Fruit fly (Drosophila melanogaster) whole organism, embryonic: ENCODE measurements around the gene MED15.
A peak's percentile ranks its signal among the peaks of the same experiment; 100 is the strongest.

Source experiments
- Asciz ChIP-seq: fragments of 200-800 bp; sonication (Bioruptor generic); optimal IDR thresholded peaks from 2 replicates; lab custom pipeline; 2017; ENCODE audit warnings: missing biosample characterization, mild to moderate bottlenecking, missing genetic modification characterization, missing genetic modification reagents
- Atf3 ChIP-seq: fragments of 200-800 bp; sonication (Bioruptor generic); optimal IDR thresholded peaks from 3 replicates; lab custom pipeline; 2016; ENCODE audit warnings: missing biosample characterization, missing genetic modification characterization
- B-H1 ChIP-seq: fragments of 200-800 bp; sonication (Bioruptor generic); IDR thresholded peaks from 3 replicates; pipeline ENCODE4 v1.3.6; 2022; ENCODE audit warnings: missing biosample characterization, missing genetic modification characterization
- CG10274 ChIP-seq: fragments of 200-800 bp; sonication (Bioruptor generic); optimal IDR thresholded peaks from 3 replicates; lab custom pipeline; 2017; ENCODE audit warnings: missing biosample characterization, mild to moderate bottlenecking, missing genetic modification characterization
- CG10366 ChIP-seq: fragments of 200-800 bp; sonication (Bioruptor generic); IDR thresholded peaks from 2 replicates; pipeline ENCODE4 v1.3.6; 2022; ENCODE audit warnings: missing biosample characterization, missing genetic modification characterization
- CG14050 ChIP-seq: fragments of 200-800 bp; sonication (Bioruptor generic); IDR thresholded peaks from 3 replicates; pipeline ENCODE4 v1.3.6; 2022; ENCODE audit warnings: missing biosample characterization, missing genetic modification characterization
- CG1602 ChIP-seq: fragments of 200-800 bp; sonication (Bioruptor generic); optimal IDR thresholded peaks from 3 replicates; lab custom pipeline; 2016; ENCODE audit warnings: missing biosample characterization, missing genetic modification characterization
- CG16815 ChIP-seq: fragments of 200-800 bp; sonication (Bioruptor generic); optimal IDR thresholded peaks from 3 replicates; lab custom pipeline; 2017; ENCODE audit warnings: missing biosample characterization, mild to moderate bottlenecking, missing genetic modification characterization
- CG17186 ChIP-seq: fragments of 200-800 bp; sonication (Bioruptor generic); optimal IDR thresholded peaks from 3 replicates; lab custom pipeline; 2017; ENCODE audit warnings: missing biosample characterization, missing genetic modification reagents, missing genetic modification characterization
- CG2116 ChIP-seq: fragments of 200-800 bp; sonication (Bioruptor generic); optimal IDR thresholded peaks from 3 replicates; lab custom pipeline; 2018; ENCODE audit warnings: missing biosample characterization, mild to moderate bottlenecking, missing genetic modification characterization
- CG2120 ChIP-seq: fragments of 200-800 bp; sonication (Bioruptor generic); optimal IDR thresholded peaks from 3 replicates; lab custom pipeline; 2016; ENCODE audit warnings: missing biosample characterization, missing genetic modification characterization
- CG30020 ChIP-seq: fragments of 200-800 bp; optimal IDR thresholded peaks from 2 replicates; lab custom pipeline; 2019; ENCODE audit warnings: missing biosample characterization, mild to moderate bottlenecking, missing genetic modification characterization, moderate library complexity
- CG30431 ChIP-seq: fragments of 200-800 bp; sonication (Bioruptor generic); optimal IDR thresholded peaks from 2 replicates; lab custom pipeline; 2017; ENCODE audit warnings: missing biosample characterization, missing genetic modification characterization
- CG3163 ChIP-seq: fragments of 200-800 bp; sonication (Bioruptor generic); optimal IDR thresholded peaks from 3 replicates; lab custom pipeline; 2016; ENCODE audit warnings: missing biosample characterization, missing genetic modification characterization
- CG32532 ChIP-seq: fragments of 200-800 bp; sonication (Bioruptor generic); IDR thresholded peaks from 2 replicates; pipeline ENCODE4 v1.3.6; 2022; ENCODE audit warnings: missing biosample characterization, missing genetic modification characterization
- CG4424 ChIP-seq: fragments of 200-800 bp; sonication (Bioruptor generic); optimal IDR thresholded peaks from 3 replicates; lab custom pipeline; 2016; ENCODE audit warnings: missing biosample characterization, missing genetic modification characterization
- CG5245 ChIP-seq: fragments of 200-800 bp; sonication (Bioruptor generic); optimal IDR thresholded peaks from 3 replicates; lab custom pipeline; 2016; ENCODE audit warnings: missing biosample characterization, missing genetic modification characterization
- CG6272 ChIP-seq: fragments of 200-800 bp; sonication (Bioruptor generic); IDR thresholded peaks from 2 replicates; pipeline ENCODE4 v1.3.6; 2022; ENCODE audit warnings: missing biosample characterization, missing genetic modification characterization
- CG8281 ChIP-seq: fragments of 200-800 bp; sonication (Bioruptor generic); optimal IDR thresholded peaks from 2 replicates; lab custom pipeline; 2018; ENCODE audit warnings: missing biosample characterization, mild to moderate bottlenecking, missing genetic modification characterization, moderate library complexity
- CG8924 ChIP-seq: fragments of 200-800 bp; optimal IDR thresholded peaks from 3 replicates; lab custom pipeline; 2019; ENCODE audit warnings: missing biosample characterization, mild to moderate bottlenecking, missing genetic modification characterization, moderate library complexity
- CG9727 ChIP-seq: fragments of 200-800 bp; sonication (Bioruptor generic); optimal IDR thresholded peaks from 3 replicates; lab custom pipeline; 2017; ENCODE audit warnings: missing biosample characterization, mild to moderate bottlenecking, missing genetic modification characterization
- CoRest ChIP-seq: fragments of 200-800 bp; sonication (Bioruptor generic); optimal IDR thresholded peaks from 3 replicates; lab custom pipeline; 2018; ENCODE audit warnings: missing biosample characterization, mild to moderate bottlenecking, missing genetic modification characterization, moderate library complexity
- Dip3 ChIP-seq: fragments of 200-800 bp; sonication (Bioruptor generic); optimal IDR thresholded peaks from 3 replicates; lab custom pipeline; 2016; ENCODE audit warnings: missing biosample characterization, missing genetic modification characterization
- Drgx ChIP-seq: fragments of 200-800 bp; sonication (Bioruptor generic); IDR thresholded peaks from 2 replicates; pipeline ENCODE4 v1.3.6; 2022; ENCODE audit warnings: missing biosample characterization, missing genetic modification characterization
- Ets97D ChIP-seq: fragments of 200-800 bp; sonication (Bioruptor generic); optimal IDR thresholded peaks from 3 replicates; lab custom pipeline; 2016; ENCODE audit warnings: missing biosample characterization, missing genetic modification characterization
- Nf-YC ChIP-seq: fragments of 200-800 bp; optimal IDR thresholded peaks from 3 replicates; lab custom pipeline; 2019; ENCODE audit warnings: missing biosample characterization, mild to moderate bottlenecking, missing genetic modification characterization, moderate library complexity
- Opbp ChIP-seq: fragments of 200-800 bp; sonication (Bioruptor generic); IDR thresholded peaks from 3 replicates; pipeline ENCODE4 v1.3.6; 2022; ENCODE audit warnings: missing biosample characterization, missing genetic modification characterization; ENCODE audit not compliant: partially characterized antibody
- Side ChIP-seq: fragments of 200-800 bp; sonication (Bioruptor generic); optimal IDR thresholded peaks from 2 replicates; lab custom pipeline; 2016; ENCODE audit warnings: missing biosample characterization, missing genetic modification characterization
- Spps ChIP-seq: fragments of 200-800 bp; sonication (Bioruptor generic); optimal IDR thresholded peaks from 2 replicates; lab custom pipeline; 2018; ENCODE audit warnings: missing biosample characterization, mild to moderate bottlenecking, missing genetic modification characterization
- Ssrp ChIP-seq: fragments of 200-800 bp; sonication (Bioruptor generic); optimal IDR thresholded peaks from 2 replicates; lab custom pipeline; 2018; ENCODE audit warnings: missing biosample characterization, mild to moderate bottlenecking, missing genetic modification characterization, moderate library complexity
- Tbp ChIP-seq: fragments of >200 bp; optimal IDR thresholded peaks from 2 replicates; lab custom pipeline; 2018; ENCODE audit warnings: missing biosample characterization, missing genetic modification characterization
- dimm ChIP-seq: fragments of 200-800 bp; sonication (Bioruptor generic); IDR thresholded peaks from 2 replicates; pipeline ENCODE4 v1.3.6; 2022; ENCODE audit warnings: missing biosample characterization, missing genetic modification characterization
- disco-r ChIP-seq: fragments of 200-800 bp; sonication (Bioruptor generic); optimal IDR thresholded peaks from 2 replicates; lab custom pipeline; 2016; ENCODE audit warnings: missing biosample characterization, missing genetic modification characterization
- dysf ChIP-seq: fragments of 200-800 bp; sonication (Bioruptor generic); IDR thresholded peaks from 3 replicates; pipeline ENCODE4 v1.3.6; 2022; ENCODE audit warnings: missing biosample characterization, missing genetic modification characterization
- en ChIP-seq: fragments of 200-800 bp; sonication (Bioruptor generic); optimal IDR thresholded peaks from 2 replicates; lab custom pipeline; 2016; ENCODE audit warnings: missing biosample characterization, missing genetic modification characterization
- hb ChIP-seq: fragments of 200-800 bp; sonication (Bioruptor generic); IDR thresholded peaks from 3 replicates; pipeline ENCODE4 v1.3.6; 2022; ENCODE audit warnings: missing biosample characterization, missing genetic modification characterization; ENCODE audit not compliant: partially characterized antibody
- her ChIP-seq: fragments of 200-800 bp; sonication (Bioruptor generic); optimal IDR thresholded peaks from 2 replicates; lab custom pipeline; 2016; ENCODE audit warnings: missing biosample characterization, missing genetic modification characterization
- jing ChIP-seq: fragments of 200-800 bp; sonication (Bioruptor generic); optimal IDR thresholded peaks from 2 replicates; lab custom pipeline; 2018; ENCODE audit warnings: missing biosample characterization, mild to moderate bottlenecking, missing genetic modification characterization
- lab ChIP-seq: fragments of 200-800 bp; sonication (Bioruptor generic); optimal IDR thresholded peaks from 3 replicates; lab custom pipeline; 2017; ENCODE audit warnings: missing biosample characterization, missing genetic modification characterization, mild to moderate bottlenecking, moderate library complexity, missing genetic modification reagents
- lola ChIP-seq, 3 experiments: fragments of >200 bp in 2 of 3; fragments of 200-800 bp in 1 of 3; sonication (Bioruptor generic) in 1 of 3; optimal IDR thresholded peaks; 2 replicates each; lab custom pipeline; 2017 to 2019; ENCODE audit warnings: missing biosample characterization in 3 of 3, missing genetic modification characterization in 3 of 3, mild to moderate bottlenecking in 1 of 3, moderate library complexity in 1 of 3
- mld ChIP-seq: fragments of 200-800 bp; sonication (Bioruptor generic); IDR thresholded peaks from 3 replicates; pipeline ENCODE4 v1.3.6; 2022; ENCODE audit warnings: missing biosample characterization, missing genetic modification characterization; ENCODE audit not compliant: partially characterized antibody
- pnt ChIP-seq: fragments of 200-800 bp; sonication (Bioruptor generic); optimal IDR thresholded peaks from 3 replicates; lab custom pipeline; 2016; ENCODE audit warnings: missing biosample characterization, missing genetic modification characterization
- sens ChIP-seq: fragments of 200-800 bp; sonication (Bioruptor generic); peaks from one replicate; lab custom pipeline; 2016; ENCODE audit warnings: missing biosample characterization, missing genetic modification characterization
- tin ChIP-seq: fragments of 200-800 bp; sonication (Bioruptor generic); optimal IDR thresholded peaks from 3 replicates; lab custom pipeline; 2016; ENCODE audit warnings: missing biosample characterization, missing genetic modification characterization
- tll ChIP-seq, 2 experiments: fragments of 200-800 bp in 1 of 2; fragments of >200 bp in 1 of 2; sonication (Bioruptor generic) in 1 of 2; optimal IDR thresholded peaks; 2 replicates each; lab custom pipeline; 2017 to 2019; ENCODE audit warnings: missing biosample characterization in 2 of 2, missing genetic modification characterization in 2 of 2, mild to moderate bottlenecking in 1 of 2, moderate library complexity in 1 of 2
- toy ChIP-seq: fragments of 200-800 bp; sonication (Bioruptor generic); IDR thresholded peaks from 2 replicates; pipeline ENCODE4 v1.3.6; 2022; ENCODE audit warnings: missing biosample characterization, missing genetic modification characterization
- tup ChIP-seq: fragments of 200-800 bp; sonication (Bioruptor generic); optimal IDR thresholded peaks from 2 replicates; lab custom pipeline; 2016; ENCODE audit warnings: missing biosample characterization, mild to moderate bottlenecking, missing genetic modification characterization, moderate library complexity
- usp ChIP-seq: fragments of >200 bp; optimal IDR thresholded peaks from 2 replicates; lab custom pipeline; 2017; ENCODE audit warnings: missing biosample characterization, missing genetic modification characterization
- vfl ChIP-seq: fragments of 200-800 bp; sonication (Bioruptor generic); optimal IDR thresholded peaks from 2 replicates; lab custom pipeline; 2016; ENCODE audit warnings: missing biosample characterization, missing genetic modification characterization
- zen2 ChIP-seq: fragments of 200-800 bp; sonication (Bioruptor generic); IDR thresholded peaks from 3 replicates; pipeline ENCODE4 v1.3.6; 2022; ENCODE audit warnings: missing biosample characterization, missing genetic modification characterization; ENCODE audit not compliant: partially characterized antibody

Gene MED15

DNA sequence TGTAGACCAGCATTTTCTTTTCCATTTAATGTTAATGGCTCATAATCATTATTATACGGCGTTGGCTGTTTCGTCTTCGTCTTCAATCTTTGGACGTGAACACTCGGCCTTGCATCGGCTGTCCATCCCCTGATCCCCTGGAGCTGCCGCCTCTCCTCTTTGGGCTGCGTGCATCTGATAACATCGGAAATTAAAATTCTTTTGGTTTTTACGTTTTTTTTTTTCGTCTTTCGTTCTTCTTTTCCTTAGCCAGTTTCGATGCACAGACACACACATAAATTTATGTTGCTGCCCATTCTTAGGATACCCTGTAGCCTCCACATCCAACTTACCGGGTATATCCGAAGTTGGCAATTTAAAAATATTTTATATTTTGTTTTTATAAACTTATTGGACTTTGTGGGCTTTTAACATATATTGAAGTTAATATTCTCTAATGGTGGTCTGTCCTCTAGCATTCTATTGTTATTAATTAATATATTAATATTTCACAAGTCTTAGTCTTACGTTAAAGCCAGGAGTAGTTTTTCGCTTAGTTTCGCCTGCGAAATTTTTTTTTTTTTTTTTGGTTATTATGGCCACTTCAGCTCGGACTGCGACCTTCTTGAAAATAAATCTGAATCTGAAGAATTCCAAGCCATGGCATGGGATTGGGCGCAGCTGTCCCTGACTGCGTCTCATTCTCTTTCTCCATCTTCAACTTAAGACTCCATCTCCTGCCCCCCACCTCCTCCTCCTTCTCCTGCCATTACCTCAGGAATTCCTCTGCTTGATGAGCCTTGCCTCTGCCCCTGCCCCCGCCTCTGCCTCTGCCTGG is 32.0 kb upstream of the MED15 start (continued):
- TF ChIP-seq usp (GFP tag; lab: Kevin White, UChicago) (no peak), CG2116 (GFP tag; lab: Kevin White, UChicago) (peak; percentile 2), pnt (GFP tag; lab: Kevin White, UChicago) (no peak), CG10274 (GFP tag; lab: Kevin White, UChicago) (no peak), CG16815 (peak; percentile 81), dimm (no peak), tll (GFP tag; optimal IDR thresholded peaks at IDR 0.05; lab: Kevin White, UChicago) (no peak), Tbp (GFP tag; lab: Kevin White, UChicago) (no peak), CG3163 (GFP tag; lab: Kevin White, UChicago) (no peak), CG30431 (peak; percentile 58), her (GFP tag; lab: Kevin White, UChicago) (no peak), lab (GFP tag; lab: Kevin White, UChicago) (no peak), Drgx (GFP tag; lab: Robert Waterston, UW) (0 out of 2 replicates have a peak, but pooled peaks have one; percentile 14), Atf3 (no peak), sens (GFP tag; lab: Kevin White, UChicago) (peak; percentile 73), toy (no peak), CG6272 (GFP tag; lab: Robert Waterston, UW) (no peak), B-H1 (GFP tag; lab: Robert Waterston, UW) (no peak), Nf-YC (tag; lab: Kevin White, UChicago) (no peak), lola (GFP tag; optimal IDR thresholded peaks at IDR 0.05; lab: Kevin White, UChicago) (peak in 1 of 3 experiments; percentile 95), Ets97D (no peak), CG8281 (tag; lab: Kevin White, UChicago) (no peak), CG17186 (GFP tag; lab: Kevin White, UChicago) (no peak), Asciz (GFP tag; lab: Kevin White, UChicago) (no peak), jing (GFP tag; lab: Kevin White, UChicago) (no peak), CG10366 (no peak), zen2 (GFP tag; lab: Robert Waterston, UW) (no peak), tup (GFP tag; lab: Kevin White, UChicago) (no peak), CG9727 (GFP tag; lab: Kevin White, UChicago) (peak; percentile 85), CoRest (tag; lab: Kevin White, UChicago) (peak; percentile 55), CG8924 (tag; lab: Kevin White, UChicago) (peak; percentile 67), Ssrp (tag; lab: Kevin White, UChicago) (peak; percentile 76), tin (peak; percentile 20), Opbp (GFP tag; lab: Robert Waterston, UW) (no peak), Dip3 (no peak), vfl (no peak), CG14050 (GFP tag; lab: Robert Waterston, UW) (no peak), CG4424 (peak; percentile 60), disco-r (GFP tag; lab: Kevin White, UChicago) (no peak), CG32532 (GFP tag; lab: Robert Waterston, UW) (no peak), en (GFP tag; lab: Kevin White, UChicago) (no peak), dysf (GFP tag; lab: Robert Waterston, UW) (no peak), CG1602 (GFP tag; lab: Kevin White, UChicago) (peak; percentile 42), CG5245 (GFP tag; lab: Kevin White, UChicago) (peak; percentile 3), hb (GFP tag; lab: Robert Waterston, UW) (no peak), mld (GFP tag; lab: Robert Waterston, UW) (no peak), CG30020 (peak; percentile 24), Side (GFP tag; lab: Kevin White, UChicago) (no peak), CG2120 (no peak), Spps (peak; percentile 49)
